Worm (Caenorhabditis elegans) whole organism, midembryonic: ENCODE results near the gene arrd-25.

ENCODE experiments used
- T22C8.4 ChIP-seq: fragments of 200-800 bp; sonication (Bioruptor generic); IDR thresholded peaks from 2 replicates; pipeline ENCODE4 v1.3.6; 2022; ENCODE audit warnings: missing genetic modification characterization, missing compliant biosample characterization
- flt-1 ChIP-seq: fragments of 200-800 bp; sonication (Bioruptor generic); IDR thresholded peaks from 2 replicates; pipeline ENCODE4 v1.3.6; 2022; ENCODE audit warnings: missing genetic modification characterization, missing compliant biosample characterization
- klf-2 ChIP-seq: fragments of 200-800 bp; sonication (Bioruptor generic); conservative IDR thresholded peaks from 2 replicates; pipeline ENCODE4 v1.3.6; 2022; ENCODE audit warnings: missing genetic modification reagents, missing genetic modification characterization, missing compliant biosample characterization
- med-1 ChIP-seq: sonication (generic microtip); optimal IDR thresholded peaks from 2 replicates; lab custom pipeline; 2017; ENCODE audit warnings: missing genetic modification characterization, mild to moderate bottlenecking, missing compliant biosample characterization, antibody characterized with exemption, missing genetic modification reagents; ENCODE audit not compliant: insufficient read depth
- ref-1 ChIP-seq: fragments of 200-800 bp; sonication (Bioruptor generic); conservative IDR thresholded peaks from 2 replicates; pipeline ENCODE4 v1.3.6; 2022; ENCODE audit warnings: missing genetic modification reagents, missing genetic modification characterization, missing compliant biosample characterization
- tab-1 ChIP-seq: fragments of 200-800 bp; sonication (Bioruptor generic); IDR thresholded peaks from 2 replicates; pipeline ENCODE4 v1.3.6; 2022; ENCODE audit warnings: missing genetic modification characterization, missing compliant biosample characterization
- ztf-23 ChIP-seq: fragments of 200-800 bp; sonication (Bioruptor generic); IDR thresholded peaks from 2 replicates; pipeline ENCODE4 v1.3.6; 2022; ENCODE audit warnings: missing genetic modification reagents, missing genetic modification characterization, missing compliant biosample characterization

ce11 chrX:14001494-14001974, 32.1 kb upstream of the arrd-25 start, which contains the start of gene cytb-5.1:
- TF ChIP-seq ztf-23 (GFP tag; lab: Robert Waterston, UW) (no peak), klf-2 (GFP tag; lab: Robert Waterston, UW) (no peak), med-1 (GFP tag; lab: Kevin White, UChicago) (no peak), flt-1 (GFP tag; lab: Robert Waterston, UW) (no peak), tab-1 (GFP tag; lab: Robert Waterston, UW) (no peak), ref-1 (GFP tag; lab: Robert Waterston, UW) (no peak), T22C8.4 (GFP tag; lab: Robert Waterston, UW) (no peak)
